Worm (Caenorhabditis elegans): ENCODE measurements around the gene Y6G8.5.

The Y6G8.5 gene

DNA sequence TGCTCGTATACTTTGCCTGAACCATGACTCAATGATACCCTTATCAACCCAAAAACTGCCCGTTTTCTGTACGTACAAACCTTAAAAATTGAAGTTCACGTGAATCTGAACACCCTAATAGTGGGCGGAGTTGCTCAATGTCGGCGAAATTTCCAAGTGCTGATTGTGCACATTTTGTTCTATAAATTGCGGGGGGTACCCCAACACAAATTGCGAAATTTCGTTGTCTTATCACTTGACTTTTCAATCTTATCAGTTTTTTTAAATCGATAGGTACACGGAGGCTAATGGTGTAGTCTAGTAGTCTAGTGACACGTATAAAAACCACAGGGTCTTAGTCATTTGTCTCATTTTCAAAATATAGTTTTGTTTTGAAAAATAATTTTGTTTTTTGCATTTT, 43.7 kb upstream of the Y6G8.5 start, which contains the start of gene fbxa-108 (continued):
- TF ChIP-seq lin-15B (tag; optimal IDR thresholded peaks at IDR 0.05) = no peak

DNA sequence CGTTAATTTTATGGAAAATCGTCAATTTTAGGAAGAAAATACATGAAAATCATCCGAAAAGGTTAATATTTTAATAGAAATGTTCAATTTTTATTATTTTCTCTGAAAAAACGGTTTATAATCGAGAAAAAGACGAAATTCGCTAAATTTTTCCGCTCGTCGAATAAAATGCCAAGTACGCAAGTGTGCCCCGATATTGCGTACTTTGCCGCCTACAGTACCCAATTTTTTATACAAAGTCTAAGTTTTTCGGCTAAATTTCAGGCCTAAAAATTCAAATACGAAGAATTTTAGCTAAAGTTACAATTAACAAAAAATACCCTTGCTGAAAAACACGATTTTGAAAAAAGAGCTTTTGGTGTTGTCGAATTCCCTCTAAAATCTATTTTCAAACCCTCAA, 43.3 kb upstream of the Y6G8.5 start:
- no peak for TF ChIP-seq zag-1 (tag; optimal IDR thresholded peaks at IDR 0.05)
- TF ChIP-seq nhr-237 (tag; optimal IDR thresholded peaks at IDR 0.05) = no peak
- no peak for TF ChIP-seq lsy-12 (tag; optimal IDR thresholded peaks at IDR 0.05)
- TF ChIP-seq pha-4 (tag; optimal IDR thresholded peaks at IDR 0.05) = no peak
- no peak for TF ChIP-seq nhr-43 (tag; optimal IDR thresholded peaks at IDR 0.05; ENCODE audit: poor library complexity, severe bottlenecking)
- no peak for TF ChIP-seq lin-15B (tag; optimal IDR thresholded peaks at IDR 0.05)
- no peak for TF ChIP-seq nhr-23 (tag; optimal IDR thresholded peaks at IDR 0.05)
- no peak for TF ChIP-seq ceh-82 (tag; optimal IDR thresholded peaks at IDR 0.05)
- TF ChIP-seq ceh-16 (tag; optimal IDR thresholded peaks at IDR 0.05) = no peak
- no peak for TF ChIP-seq nhr-12 (tag; optimal IDR thresholded peaks at IDR 0.05)
- TF ChIP-seq elt-2 (tag; optimal IDR thresholded peaks at IDR 0.05) = no peak
- no peak for TF ChIP-seq nfya-1 (tag; optimal IDR thresholded peaks at IDR 0.05; ENCODE audit: insufficient read depth)
- no peak for TF ChIP-seq nhr-77 (tag; optimal IDR thresholded peaks at IDR 0.05)
- TF ChIP-seq tbx-2 (tag; optimal IDR thresholded peaks at IDR 0.05) = no peak
- TF ChIP-seq nhr-67 (tag; optimal IDR thresholded peaks at IDR 0.05) = no peak
- TF ChIP-seq daf-12 (tag; optimal IDR thresholded peaks at IDR 0.05) = no peak
- no peak for TF ChIP-seq snpc-4 (tag; optimal IDR thresholded peaks at IDR 0.05)

DNA sequence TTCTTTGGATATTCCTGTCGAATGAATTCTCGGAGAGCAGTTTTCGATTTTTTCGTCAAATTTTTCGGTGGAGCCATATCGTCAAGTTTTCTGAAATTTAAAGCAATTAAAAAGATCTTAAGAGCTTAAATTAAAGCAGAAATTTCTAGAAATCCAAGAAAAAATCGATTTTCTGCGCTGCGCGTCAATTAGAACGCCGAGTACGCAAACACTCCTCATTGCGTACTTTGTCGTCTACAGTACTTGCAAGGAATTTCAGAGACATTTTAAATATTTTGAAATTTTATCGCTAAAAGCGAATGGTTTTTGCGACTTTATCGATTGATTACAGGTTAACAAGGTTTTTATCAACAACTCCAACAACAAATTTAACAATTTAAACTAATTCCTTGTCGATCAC, 39.7 kb upstream of the Y6G8.5 start:
- no peak for TF ChIP-seq pqm-1 (tag; optimal IDR thresholded peaks at IDR 0.05)
- no peak for TF ChIP-seq R02D3.7 (tag; optimal IDR thresholded peaks at IDR 0.05)
- no peak for TF ChIP-seq nhr-237 (tag; optimal IDR thresholded peaks at IDR 0.05)
- TF ChIP-seq ceh-28 (tag; optimal IDR thresholded peaks at IDR 0.05) = no peak
- no peak for TF ChIP-seq skn-1 (tag; optimal IDR thresholded peaks at IDR 0.05)
- no peak for TF ChIP-seq nfya-1 (tag; optimal IDR thresholded peaks at IDR 0.05; ENCODE audit: insufficient read depth)
- no peak for TF ChIP-seq nhr-11 (tag; optimal IDR thresholded peaks at IDR 0.05)
- TF ChIP-seq pha-4 (tag; optimal IDR thresholded peaks at IDR 0.05) = no peak
- TF ChIP-seq nhr-43 (tag; optimal IDR thresholded peaks at IDR 0.05; ENCODE audit: poor library complexity, severe bottlenecking) = no peak
- no peak for TF ChIP-seq lin-39 (tag; optimal IDR thresholded peaks at IDR 0.05)
- TF ChIP-seq ama-1 (optimal IDR thresholded peaks at IDR 0.05) = no peak
- no peak for TF ChIP-seq egl-5 (tag; optimal IDR thresholded peaks at IDR 0.05)
- TF ChIP-seq fos-1 (tag; optimal IDR thresholded peaks at IDR 0.05) = no peak
- no peak for TF ChIP-seq nhr-28 (tag; optimal IDR thresholded peaks at IDR 0.05)
- TF ChIP-seq nhr-77 (tag; optimal IDR thresholded peaks at IDR 0.05) = no peak

DNA sequence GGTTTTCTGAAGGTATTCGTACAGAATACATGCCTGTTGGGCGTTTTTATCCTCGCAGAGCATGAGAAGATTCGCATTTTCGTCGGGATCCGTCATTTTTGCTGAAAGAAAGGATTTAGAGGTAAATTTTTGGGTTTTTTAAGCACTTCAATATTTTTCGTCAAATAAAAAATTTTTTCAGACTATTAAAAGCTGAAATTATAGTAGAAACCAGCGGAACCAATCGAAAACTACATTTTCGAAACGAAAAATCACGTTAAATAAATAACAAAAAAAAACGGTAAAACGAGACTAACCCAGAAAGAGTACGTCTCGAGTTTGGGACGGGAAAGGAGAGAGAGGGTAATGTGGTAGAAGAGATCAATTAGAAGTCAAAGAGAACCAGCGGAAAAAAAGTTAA, 34.9 kb upstream of the Y6G8.5 start, which contains the start of gene fbxa-192:
TSS of gene fbxa-192 (minus strand) at position 101 of the 400 bp plus-strand sequence.
- TF ChIP-seq R02D3.7 (tag; optimal IDR thresholded peaks at IDR 0.05) (no peak), egl-5 (tag; optimal IDR thresholded peaks at IDR 0.05) (no peak), nhr-43 (tag; optimal IDR thresholded peaks at IDR 0.05; ENCODE audit: poor library complexity, severe bottlenecking) (no peak), unc-39 (tag; optimal IDR thresholded peaks at IDR 0.05) (no peak), ZK546.5 (tag; optimal IDR thresholded peaks at IDR 0.05) (no peak)

DNA sequence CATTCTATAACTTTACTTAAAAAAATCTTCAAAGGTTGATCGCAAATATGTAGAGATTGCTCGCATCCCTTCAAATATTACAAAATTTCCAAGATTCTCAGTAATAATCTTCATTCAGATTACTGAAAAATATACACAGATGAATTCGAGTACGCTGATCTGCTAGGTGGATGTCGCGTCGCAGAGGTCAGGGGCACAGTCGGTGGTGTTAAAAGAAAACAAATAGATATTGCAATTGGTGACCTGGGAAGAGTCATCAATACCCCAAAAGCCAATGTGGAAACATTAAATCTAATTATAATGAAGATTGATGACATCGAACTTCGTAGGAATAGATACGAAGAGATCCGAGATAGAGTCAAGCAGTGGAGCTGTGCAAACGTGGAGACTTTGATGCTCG, 13.1 kb upstream of the Y6G8.5 start, which contains the start of gene F57G4.10:
TSS of gene F57G4.10 (plus strand) at position 301 of the 400 bp plus-strand sequence.
- TF ChIP-seq ceh-16 (tag; optimal IDR thresholded peaks at IDR 0.05) (no peak), fkh-2 (tag; optimal IDR thresholded peaks at IDR 0.05) (no peak), unc-39 (tag; optimal IDR thresholded peaks at IDR 0.05) (no peak), unc-62 (GFP tag; optimal IDR thresholded peaks at IDR 0.05) (no peak), eor-1 (tag; optimal IDR thresholded peaks at IDR 0.05) (no peak), mdl-1 (tag; optimal IDR thresholded peaks at IDR 0.05) (no peak), ceh-82 (tag; optimal IDR thresholded peaks at IDR 0.05) (no peak)

DNA sequence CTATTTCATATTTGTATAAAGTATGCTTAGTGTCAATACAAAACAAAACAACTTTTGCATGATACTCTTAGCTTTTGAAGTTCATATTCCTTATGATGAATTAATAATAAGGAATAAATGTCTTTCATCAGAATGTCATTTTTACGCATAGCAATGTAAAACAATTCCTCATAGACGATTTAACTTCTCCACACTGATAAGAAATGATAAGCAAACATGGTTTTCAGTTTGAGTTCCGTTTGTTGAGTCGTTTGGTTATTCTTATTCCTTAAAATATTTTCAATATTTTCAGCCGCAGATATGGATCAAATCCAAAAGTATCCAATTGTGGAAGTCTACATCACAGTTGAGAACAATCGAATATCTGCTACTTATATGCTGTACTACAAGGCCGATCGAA, 9.4 kb upstream of the Y6G8.5 start, which contains the start of gene F57G4.11:
TSS of gene F57G4.11 (plus strand) at position 301 of the 400 bp plus-strand sequence.
- no peak for TF ChIP-seq fos-1 (tag; optimal IDR thresholded peaks at IDR 0.05)
- no peak for TF ChIP-seq R02D3.7 (tag; optimal IDR thresholded peaks at IDR 0.05)
- no peak for TF ChIP-seq zag-1 (tag; optimal IDR thresholded peaks at IDR 0.05)
- TF ChIP-seq elt-2 (tag; optimal IDR thresholded peaks at IDR 0.05) = no peak
- no peak for TF ChIP-seq lin-15B (tag; optimal IDR thresholded peaks at IDR 0.05)
- no peak for TF ChIP-seq nhr-76 (tag; optimal IDR thresholded peaks at IDR 0.05)
- no peak for TF ChIP-seq fkh-2 (tag; optimal IDR thresholded peaks at IDR 0.05)
- no peak for TF ChIP-seq pqm-1 (tag; optimal IDR thresholded peaks at IDR 0.05)
- no peak for TF ChIP-seq ztf-4 (tag; optimal IDR thresholded peaks at IDR 0.05)
- TF ChIP-seq ceh-28 (tag; optimal IDR thresholded peaks at IDR 0.05) = no peak
- no peak for TF ChIP-seq eor-1 (tag; optimal IDR thresholded peaks at IDR 0.05)
- no peak for TF ChIP-seq nhr-67 (tag; optimal IDR thresholded peaks at IDR 0.05)
- TF ChIP-seq unc-62 (GFP tag; optimal IDR thresholded peaks at IDR 0.05) = no peak
- no peak for TF ChIP-seq ceh-9 (tag; optimal IDR thresholded peaks at IDR 0.05)
- no peak for TF ChIP-seq unc-39 (tag; optimal IDR thresholded peaks at IDR 0.05)
- no peak for TF ChIP-seq mdl-1 (tag; optimal IDR thresholded peaks at IDR 0.05)
- TF ChIP-seq nfya-1 (tag; optimal IDR thresholded peaks at IDR 0.05; ENCODE audit: insufficient read depth) = no peak
- TF ChIP-seq jun-1 (tag; optimal IDR thresholded peaks at IDR 0.05) = no peak
- TF ChIP-seq elt-3 (tag; optimal IDR thresholded peaks at IDR 0.05) = no peak
- no peak for TF ChIP-seq ama-1 (optimal IDR thresholded peaks at IDR 0.05)
